Worm (Caenorhabditis elegans) whole organism, L4 larva: ENCODE results near the gene gex-4.

Source experiments
- F26F4.8 ChIP-seq: fragments of 200-800 bp; sonication (Bioruptor generic); conservative IDR thresholded peaks from 2 replicates; pipeline ENCODE4 v1.3.6; 2022; ENCODE audit warnings: missing genetic modification characterization, missing compliant biosample characterization
- ces-1 ChIP-seq: fragments of 150-350 bp; sonication (generic microtip); optimal IDR thresholded peaks from 4 replicates; lab custom pipeline; 2014; ENCODE audit warnings: missing biosample characterization, missing genetic modification reagents, missing genetic modification characterization
- egl-27 ChIP-seq: sonication (generic microtip); optimal IDR thresholded peaks from 3 replicates; lab custom pipeline; 2017; ENCODE audit warnings: missing biosample characterization, missing genetic modification reagents, missing genetic modification characterization
- fos-1 ChIP-seq: fragments of 150-350 bp; optimal IDR thresholded peaks from 2 replicates; lab custom pipeline; 2014; ENCODE audit warnings: missing biosample characterization, missing genetic modification characterization
- lin-13 ChIP-seq: fragments of 150-350 bp; optimal IDR thresholded peaks from 2 replicates; lab custom pipeline; 2014; ENCODE audit warnings: missing biosample characterization, missing genetic modification reagents, missing genetic modification characterization
- lin-15B ChIP-seq: fragments of 150-350 bp; sonication (generic microtip); optimal IDR thresholded peaks from 3 replicates; lab custom pipeline; 2014; ENCODE audit warnings: missing biosample characterization, missing genetic modification characterization
- lin-39 ChIP-seq: fragments of 150-350 bp; optimal IDR thresholded peaks from 2 replicates; lab custom pipeline; 2014; ENCODE audit warnings: missing biosample characterization, missing genetic modification reagents, missing genetic modification characterization
- mdt-29 ChIP-seq: fragments of 200-800 bp; sonication (Bioruptor generic); IDR thresholded peaks from 2 replicates; pipeline ENCODE4 v1.3.6; 2022; ENCODE audit warnings: missing genetic modification reagents, missing genetic modification characterization, missing compliant biosample characterization
- nhr-11 ChIP-seq: fragments of 150-350 bp; optimal IDR thresholded peaks from 2 replicates; lab custom pipeline; 2014; ENCODE audit warnings: missing biosample characterization, missing genetic modification characterization
- nhr-237 ChIP-seq: sonication (generic microtip); optimal IDR thresholded peaks from 2 replicates; lab custom pipeline; 2017; ENCODE audit warnings: missing biosample characterization, missing genetic modification characterization
- nhr-76 ChIP-seq: fragments of 150-350 bp; optimal IDR thresholded peaks from 2 replicates; lab custom pipeline; 2014; ENCODE audit warnings: missing biosample characterization, missing genetic modification characterization
- unc-39 ChIP-seq: sonication (generic microtip); optimal IDR thresholded peaks from 2 replicates; lab custom pipeline; 2017; ENCODE audit warnings: missing biosample characterization, missing genetic modification characterization
- unc-62 ChIP-seq, 3 experiments: fragments of 150-350 bp in 1 of 3; sonication (generic microtip); optimal IDR thresholded peaks in 2 of 3; peaks in 1 of 3; 1 replicate in 1 of 3; 2 replicates in 2 of 3; lab custom pipeline; 2014 to 2017; ENCODE audit warnings: missing biosample characterization in 3 of 3, missing genetic modification characterization in 3 of 3, missing genetic modification reagents in 3 of 3, missing genotype in 1 of 3

ce11 chrIII:12167030-12167429 is 51.4 kb downstream of the gex-4 start:
- TF ChIP-seq fos-1 (tag; lab: Kevin White, UChicago) (no peak), unc-39 (tag; lab: Kevin White, UChicago) (no peak), nhr-237 (tag; lab: Kevin White, UChicago) (no peak), egl-27 (tag; lab: Kevin White, UChicago) (no peak), lin-15B (tag; lab: Kevin White, UChicago) (no peak), F26F4.8 (no peak), nhr-11 (tag; lab: Kevin White, UChicago) (no peak), unc-62 (GFP tag; optimal IDR thresholded peaks at IDR 0.05 in 1 of 2; lab: Kevin White, UChicago) (no peak), unc-62 (tag; optimal IDR thresholded peaks at IDR 0.05; lab: Kevin White, UChicago) (no peak), ces-1 (GFP tag; lab: Kevin White, UChicago) (no peak), lin-13 (no peak), nhr-76 (tag; lab: Kevin White, UChicago) (no peak), lin-39 (tag; lab: Kevin White, UChicago) (no peak), mdt-29 (no peak)
